Fruit fly (Drosophila melanogaster): ENCODE measurements around the gene CG17177.

The CG17177 gene

DNA sequence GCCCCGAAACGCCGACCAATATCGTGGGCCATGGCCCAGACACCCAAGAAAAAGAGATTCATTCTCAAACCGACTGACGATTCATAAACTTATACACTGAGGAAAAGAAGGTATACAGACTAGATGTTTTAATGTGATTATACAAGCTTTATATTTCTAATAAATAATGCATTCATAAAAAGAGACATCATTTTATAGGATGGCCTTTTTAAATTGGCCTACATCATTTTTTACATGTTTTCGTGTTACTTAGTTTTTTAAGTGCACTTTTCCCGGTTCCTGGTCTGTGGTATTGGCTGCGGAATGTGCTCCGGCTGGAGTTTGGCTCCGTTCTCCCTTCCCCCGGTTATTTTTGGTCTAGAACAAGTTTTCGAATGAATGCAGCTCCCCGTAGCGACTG lies 48.9 kb downstream of the CG17177 start (continued):
- TF ChIP-seq Ets96B (tag; optimal IDR thresholded peaks at IDR 0.05) (peak; percentile 97), CG8119 (GFP tag; IDR thresholded peaks at IDR 0.05) (peak; percentile 93), CG15336 (GFP tag; IDR thresholded peaks at IDR 0.05) (peak; percentile 93), CG9139 (GFP tag; optimal IDR thresholded peaks at IDR 0.05) (peak; percentile 93), pdm3 (GFP tag; optimal IDR thresholded peaks at IDR 0.05) (peak; percentile 91), CG10669 (GFP tag; optimal IDR thresholded peaks at IDR 0.05) (peak; percentile 93), CG8319 (GFP tag; optimal IDR thresholded peaks at IDR 0.05) (peak; percentile 66), CG6792 (GFP tag; optimal IDR thresholded peaks at IDR 0.05) (peak; percentile 87), CG34406 (GFP tag; optimal IDR thresholded peaks at IDR 0.05) (peak; percentile 83), Lpt (GFP tag; optimal IDR thresholded peaks at IDR 0.05) (peak; percentile 93), lz (GFP tag; optimal IDR thresholded peaks at IDR 0.05) (peak; percentile 82), Hr39 (GFP tag; optimal IDR thresholded peaks at IDR 0.05) (peak; percentile 81), CG11762 (GFP tag; optimal IDR thresholded peaks at IDR 0.05; ENCODE audit: insufficient read depth) (peak; percentile 86), fkh (GFP tag; optimal IDR thresholded peaks at IDR 0.05) (no peak), topi (GFP tag; optimal IDR thresholded peaks at IDR 0.05) (peak; percentile 85), CG3032 (tag; optimal IDR thresholded peaks at IDR 0.05) (peak; percentile 96), Hr38 (GFP tag; optimal IDR thresholded peaks at IDR 0.05) (no peak), vri (GFP tag; optimal IDR thresholded peaks at IDR 0.05) (peak; percentile 73), fd85E (GFP tag; optimal IDR thresholded peaks at IDR 0.05) (peak; percentile 41), CG10631 (GFP tag; optimal IDR thresholded peaks at IDR 0.05) (peak; percentile 96), Met (GFP tag; optimal IDR thresholded peaks at IDR 0.05) (peak; percentile 86), salr (GFP tag; optimal IDR thresholded peaks at IDR 0.05) (peak; percentile 91 to 94), CG7368 (GFP tag; optimal IDR thresholded peaks at IDR 0.05) (peak; percentile 77), CG31627 (GFP tag; optimal IDR thresholded peaks at IDR 0.05) (peak; percentile 80), Hr4 (GFP tag; optimal IDR thresholded peaks at IDR 0.05) (peak; percentile 81), CG11902 (GFP tag; optimal IDR thresholded peaks at IDR 0.05) (peak; percentile 56), cyc (GFP tag; optimal IDR thresholded peaks at IDR 0.05) (peak; percentile 82), Eip78C (GFP tag) (peak; percentile 98), CG3919 (GFP tag; optimal IDR thresholded peaks at IDR 0.05) (peak; percentile 94)

DNA sequence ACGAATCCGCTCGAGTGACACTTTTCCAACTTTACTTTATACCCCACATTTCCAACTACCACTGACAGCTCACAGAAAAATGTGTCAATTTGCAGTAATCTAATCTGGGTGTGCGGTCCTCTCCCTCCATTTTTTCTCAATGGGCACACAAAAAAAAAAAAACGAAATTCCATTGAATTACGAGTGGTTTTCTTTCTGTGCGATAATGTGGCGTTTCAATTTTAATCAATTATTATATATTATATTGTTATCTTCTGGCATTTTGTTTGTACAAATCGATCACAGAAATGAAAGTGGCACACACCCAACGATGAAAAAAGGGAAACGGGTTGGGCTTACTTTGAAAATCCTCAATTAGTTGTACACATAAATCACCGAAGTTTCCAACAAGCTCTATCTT lies 51.1 kb downstream of the CG17177 start:
- TF ChIP-seq Hr38 (GFP tag; optimal IDR thresholded peaks at IDR 0.05) (no peak), Ets21C (GFP tag; optimal IDR thresholded peaks at IDR 0.05) (no peak), dsx (GFP tag; optimal IDR thresholded peaks at IDR 0.05; ENCODE audit: poor library complexity, severe bottlenecking) (no peak), CG32006 (GFP tag; optimal IDR thresholded peaks at IDR 0.05) (no peak), vri (GFP tag; optimal IDR thresholded peaks at IDR 0.05) (peak; percentile 77), CG7368 (GFP tag; optimal IDR thresholded peaks at IDR 0.05) (no peak), CG3032 (tag; optimal IDR thresholded peaks at IDR 0.05) (no peak), Eip78C (GFP tag) (peak; percentile 33), net (GFP tag; optimal IDR thresholded peaks at IDR 0.05) (no peak), Blimp-1 (GFP tag; optimal IDR thresholded peaks at IDR 0.05) (no peak), fd85E (GFP tag; optimal IDR thresholded peaks at IDR 0.05) (no peak), CG3919 (GFP tag; optimal IDR thresholded peaks at IDR 0.05) (no peak), esn (GFP tag; optimal IDR thresholded peaks at IDR 0.05) (no peak), Met (GFP tag; optimal IDR thresholded peaks at IDR 0.05) (no peak)

DNA sequence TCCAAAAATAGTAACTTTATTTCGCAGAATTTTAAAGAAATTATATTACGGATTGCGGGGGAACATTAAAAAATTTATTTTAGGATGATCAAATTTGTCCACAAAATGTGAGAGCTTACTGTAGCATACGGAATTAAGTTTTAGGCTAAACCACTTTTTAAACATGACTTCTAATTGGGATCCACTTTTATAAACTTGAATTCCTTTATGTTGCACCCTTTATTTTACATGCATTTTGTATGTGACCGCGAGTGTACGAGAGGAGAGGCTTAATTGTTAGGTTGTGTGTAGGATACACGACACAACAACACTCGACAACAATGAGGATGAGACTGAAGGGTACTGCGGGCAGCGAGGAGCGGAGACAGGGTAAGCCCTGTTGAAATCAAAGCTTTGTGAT lies 52.6 kb downstream of the CG17177 start:
- 0 out of 3 replicates have a peak, but pooled peaks have one; percentile 19 for TF ChIP-seq CG8119 (GFP tag; IDR thresholded peaks at IDR 0.05)
- peak; percentile 20 for TF ChIP-seq acj6 (GFP tag; optimal IDR thresholded peaks at IDR 0.05)
- peak; percentile 3 for TF ChIP-seq fd59A (GFP tag; optimal IDR thresholded peaks at IDR 0.05)
- no peak for TF ChIP-seq Sox15 (GFP tag; optimal IDR thresholded peaks at IDR 0.05)
- no peak for TF ChIP-seq net (GFP tag; optimal IDR thresholded peaks at IDR 0.05)
- peak; percentile 10 for TF ChIP-seq CG4318 (GFP tag; optimal IDR thresholded peaks at IDR 0.05)
- peak; percentile 5 for TF ChIP-seq CG10631 (GFP tag; optimal IDR thresholded peaks at IDR 0.05)
- peak; percentile 15 for TF ChIP-seq esn (GFP tag; optimal IDR thresholded peaks at IDR 0.05)
- TF ChIP-seq Hr4 (GFP tag; optimal IDR thresholded peaks at IDR 0.05): peak; percentile 28
- peak; percentile 14 for TF ChIP-seq Met (GFP tag; optimal IDR thresholded peaks at IDR 0.05)
- peak; percentile 27 for TF ChIP-seq Ets96B (tag; optimal IDR thresholded peaks at IDR 0.05)
- TF ChIP-seq CG6808 (GFP tag; optimal IDR thresholded peaks at IDR 0.05): peak; percentile 8
- TF ChIP-seq Eip78C (GFP tag): peak; percentile 67
- no peak for TF ChIP-seq dsx (GFP tag; optimal IDR thresholded peaks at IDR 0.05; ENCODE audit: poor library complexity, severe bottlenecking)
- no peak for TF ChIP-seq Blimp-1 (GFP tag; optimal IDR thresholded peaks at IDR 0.05)
- no peak for TF ChIP-seq lz (GFP tag; optimal IDR thresholded peaks at IDR 0.05)
- TF ChIP-seq achi (GFP tag; optimal IDR thresholded peaks at IDR 0.05): peak; percentile 30
- peak; percentile 14 for TF ChIP-seq CG31627 (GFP tag; optimal IDR thresholded peaks at IDR 0.05)
- no peak for TF ChIP-seq CG10669 (GFP tag; optimal IDR thresholded peaks at IDR 0.05)
- peak; percentile 5 for TF ChIP-seq pdm3 (GFP tag; optimal IDR thresholded peaks at IDR 0.05)
- TF ChIP-seq CG32006 (GFP tag; optimal IDR thresholded peaks at IDR 0.05): peak; percentile 16
- TF ChIP-seq Gug (GFP tag; IDR thresholded peaks at IDR 0.05): 0 out of 2 replicates have a peak, but pooled peaks have one; percentile 29
- peak; percentile 19 for TF ChIP-seq OdsH (GFP tag; optimal IDR thresholded peaks at IDR 0.05)
- TF ChIP-seq Eip75B (GFP tag; optimal IDR thresholded peaks at IDR 0.05): peak; percentile 13
- TF ChIP-seq CG3032 (tag; optimal IDR thresholded peaks at IDR 0.05): no peak
- no peak for TF ChIP-seq CG34406 (GFP tag; optimal IDR thresholded peaks at IDR 0.05)
- peak; percentile 7 for TF ChIP-seq Sox14 (GFP tag; optimal IDR thresholded peaks at IDR 0.05)
